Worm (Caenorhabditis elegans) whole organism, young adult: ENCODE results near the gene W09G12.8.

Source experiments
- B0336.3 ChIP-seq: fragments of 200-800 bp; sonication (Bioruptor generic); IDR thresholded peaks from 2 replicates; pipeline ENCODE4 v1.3.6; 2022; ENCODE audit warnings: missing genetic modification characterization, missing compliant biosample characterization
- D2030.7 ChIP-seq: fragments of 200-800 bp; sonication (Bioruptor generic); IDR thresholded peaks from 2 replicates; pipeline ENCODE4 v1.3.6; 2022; ENCODE audit warnings: missing genetic modification reagents, missing genetic modification characterization, missing compliant biosample characterization
- F39B2.1 ChIP-seq: fragments of 200-800 bp; sonication (Bioruptor generic); IDR thresholded peaks from 2 replicates; pipeline ENCODE4 v1.3.6; 2022; ENCODE audit warnings: missing genetic modification reagents, missing genetic modification characterization, missing compliant biosample characterization
- F49E8.2 ChIP-seq: sonication (generic microtip); optimal IDR thresholded peaks from 3 replicates; lab custom pipeline; 2017; ENCODE audit warnings: missing genetic modification characterization, mild to moderate bottlenecking, missing compliant biosample characterization, antibody characterized with exemption, moderate library complexity; ENCODE audit not compliant: insufficient read depth
- Y53F4B.3 ChIP-seq: fragments of 200-800 bp; sonication (Bioruptor generic); IDR thresholded peaks from 2 replicates; pipeline ENCODE4 v1.3.6; 2022; ENCODE audit warnings: missing genetic modification reagents, missing genetic modification characterization, missing compliant biosample characterization
- Y53G8AR.9 ChIP-seq: fragments of 200-800 bp; sonication (Bioruptor generic); conservative IDR thresholded peaks from 2 replicates; pipeline ENCODE4 v1.3.6; 2022; ENCODE audit warnings: missing genetic modification reagents, missing genetic modification characterization, missing compliant biosample characterization
- Y67H2A.10 ChIP-seq: fragments of 200-800 bp; sonication (Bioruptor generic); conservative IDR thresholded peaks from 2 replicates; pipeline ENCODE4 v1.3.6; 2022; ENCODE audit warnings: missing genetic modification reagents, missing genetic modification characterization, missing compliant biosample characterization
- Y79H2A.3 ChIP-seq: fragments of 200-800 bp; sonication (Bioruptor generic); conservative IDR thresholded peaks from 2 replicates; pipeline ENCODE4 v1.3.6; 2022; ENCODE audit warnings: missing genetic modification reagents, missing genetic modification characterization, missing compliant biosample characterization
- Y95B8A.8 ChIP-seq: fragments of 200-800 bp; sonication (Bioruptor generic); IDR thresholded peaks from 2 replicates; pipeline ENCODE4 v1.3.6; 2022; ENCODE audit warnings: missing genetic modification reagents, missing genetic modification characterization, missing compliant biosample characterization
- ama-1 ChIP-seq, 3 experiments: fragments of 150-350 bp in 1 of 3; sonication (generic microtip) in 2 of 3; optimal IDR thresholded peaks; 2 replicates each; lab custom pipeline; 2014 to 2018; ENCODE audit warnings: missing biosample characterization in 2 of 3, missing genetic modification characterization in 2 of 3, missing genetic modification reagents in 2 of 3
- bed-1 ChIP-seq: fragments of 200-800 bp; sonication (Bioruptor generic); IDR thresholded peaks from 2 replicates; pipeline ENCODE4 v1.3.6; 2022; ENCODE audit warnings: missing genetic modification reagents, missing genetic modification characterization, missing compliant biosample characterization
- bed-2 ChIP-seq: fragments of 200-800 bp; sonication (Bioruptor generic); IDR thresholded peaks from 2 replicates; pipeline ENCODE4 v1.3.6; 2022; ENCODE audit warnings: missing genetic modification reagents, missing genetic modification characterization, missing compliant biosample characterization
- ceh-27 ChIP-seq: fragments of 200-800 bp; sonication (Bioruptor generic); optimal IDR thresholded peaks from 2 replicates; lab custom pipeline; 2018; ENCODE audit warnings: mild to moderate bottlenecking, missing genetic modification characterization, moderate library complexity, missing compliant biosample characterization
- chd-7 ChIP-seq: sonication (generic microtip); optimal IDR thresholded peaks from 2 replicates; lab custom pipeline; 2016; ENCODE audit warnings: mild to moderate bottlenecking, missing genetic modification characterization, moderate library complexity, missing compliant biosample characterization
- egl-18 ChIP-seq: fragments of 200-800 bp; sonication (Bioruptor generic); IDR thresholded peaks from 2 replicates; pipeline ENCODE4 v1.3.6; 2022; ENCODE audit warnings: missing genetic modification reagents, missing genetic modification characterization, missing compliant biosample characterization
- egl-44 ChIP-seq: fragments of 200-800 bp; sonication (Bioruptor generic); IDR thresholded peaks from 2 replicates; pipeline ENCODE4 v1.3.6; 2022; ENCODE audit warnings: missing genetic modification reagents, missing genetic modification characterization, missing compliant biosample characterization
- fkh-3 ChIP-seq: sonication (generic microtip); optimal IDR thresholded peaks from 2 replicates; lab custom pipeline; 2016; ENCODE audit warnings: mild to moderate bottlenecking, missing genetic modification characterization, missing compliant biosample characterization
- him-1 ChIP-seq: sonication (generic microtip); optimal IDR thresholded peaks from 2 replicates; lab custom pipeline; 2016; ENCODE audit warnings: missing genotype, missing genetic modification reagents, missing genetic modification characterization, missing compliant biosample characterization
- hlh-26 ChIP-seq: fragments of 200-800 bp; sonication (Bioruptor generic); conservative IDR thresholded peaks from 2 replicates; pipeline ENCODE4 v1.3.6; 2022; ENCODE audit warnings: missing genetic modification reagents, missing genetic modification characterization, missing compliant biosample characterization
- hmg-1.2 ChIP-seq: fragments of 200-800 bp; sonication (Bioruptor generic); IDR thresholded peaks from 2 replicates; pipeline ENCODE4 v1.3.6; 2022; ENCODE audit warnings: missing genetic modification reagents, missing genetic modification characterization, missing compliant biosample characterization
- hmg-20 ChIP-seq: fragments of 200-800 bp; sonication (Bioruptor generic); IDR thresholded peaks from 2 replicates; pipeline ENCODE4 v1.3.6; 2022; ENCODE audit warnings: missing genetic modification reagents, missing genetic modification characterization, missing compliant biosample characterization
- lag-1 ChIP-seq: fragments of 200-800 bp; sonication (Bioruptor generic); IDR thresholded peaks from 2 replicates; pipeline ENCODE4 v1.3.6; 2022; ENCODE audit warnings: missing genetic modification reagents, missing genetic modification characterization, missing compliant biosample characterization
- let-607 ChIP-seq, 2 experiments: fragments of 200-800 bp in 1 of 2; sonication (Bioruptor generic) in 1 of 2; sonication (generic microtip) in 1 of 2; optimal IDR thresholded peaks; 2 replicates each; lab custom pipeline; 2016 to 2018; ENCODE audit warnings: mild to moderate bottlenecking in 2 of 2, missing compliant biosample characterization in 2 of 2, missing genetic modification characterization in 2 of 2, moderate library complexity in 2 of 2, missing genotype in 1 of 2
- lin-35 ChIP-seq, 3 experiments: fragments of 150-350 bp in 2 of 3; sonication (generic microtip) in 1 of 3; optimal IDR thresholded peaks; 2 replicates each; lab custom pipeline; 2014 to 2018; ENCODE audit warnings: missing biosample characterization in 3 of 3, missing genetic modification characterization in 3 of 3, missing genetic modification reagents in 3 of 3
- madf-10 ChIP-seq: sonication (generic microtip); optimal IDR thresholded peaks from 2 replicates; lab custom pipeline; 2016; ENCODE audit warnings: mild to moderate bottlenecking, missing genetic modification characterization, missing compliant biosample characterization
- madf-8 ChIP-seq: fragments of 200-800 bp; sonication (Bioruptor generic); conservative IDR thresholded peaks from 2 replicates; pipeline ENCODE4 v1.3.6; 2022; ENCODE audit warnings: missing genetic modification reagents, missing genetic modification characterization, missing compliant biosample characterization
- mes-4 ChIP-seq: sonication (generic microtip); optimal IDR thresholded peaks from 2 replicates; lab custom pipeline; 2016; ENCODE audit warnings: missing genotype, missing genetic modification characterization, missing compliant biosample characterization
- mxl-1 ChIP-seq: sonication (generic microtip); optimal IDR thresholded peaks from 2 replicates; lab custom pipeline; 2016; ENCODE audit warnings: missing genetic modification characterization, missing compliant biosample characterization
- nhr-120 ChIP-seq: fragments of 200-800 bp; sonication (Bioruptor generic); IDR thresholded peaks from 2 replicates; pipeline ENCODE4 v1.3.6; 2022; ENCODE audit warnings: missing genetic modification characterization, missing compliant biosample characterization
- repo-1 ChIP-seq: sonication (generic microtip); optimal IDR thresholded peaks from 2 replicates; lab custom pipeline; 2017; ENCODE audit warnings: mild to moderate bottlenecking, missing genetic modification characterization, missing compliant biosample characterization
- tbp1 ChIP-seq: fragments of 200-800 bp; sonication (Bioruptor generic); optimal IDR thresholded peaks from 2 replicates; lab custom pipeline; 2018; ENCODE audit warnings: mild to moderate bottlenecking, missing genetic modification characterization, missing compliant biosample characterization
- tbx-9 ChIP-seq: sonication (generic microtip); optimal IDR thresholded peaks from 2 replicates; lab custom pipeline; 2016; ENCODE audit warnings: borderline replicate concordance, missing genetic modification characterization, inconsistent platforms, missing compliant biosample characterization
- unc-62 ChIP-seq: fragments of 150-350 bp; optimal IDR thresholded peaks from 2 replicates; lab custom pipeline; 2014; ENCODE audit warnings: missing biosample characterization, missing genetic modification reagents, missing genetic modification characterization
- zfh-2 ChIP-seq: fragments of 200-800 bp; sonication (Bioruptor generic); conservative IDR thresholded peaks from 2 replicates; pipeline ENCODE4 v1.3.6; 2022; ENCODE audit warnings: missing genetic modification reagents, missing genetic modification characterization, missing compliant biosample characterization
- ztf-18 ChIP-seq: sonication (generic microtip); optimal IDR thresholded peaks from 2 replicates; lab custom pipeline; 2016; ENCODE audit warnings: missing genotype, mild to moderate bottlenecking, missing genetic modification characterization, missing compliant biosample characterization
- ztf-22 ChIP-seq: fragments of 200-800 bp; sonication (Bioruptor generic); optimal IDR thresholded peaks from 2 replicates; lab custom pipeline; 2018; ENCODE audit warnings: mild to moderate bottlenecking, missing genetic modification characterization, moderate library complexity, missing compliant biosample characterization
- ztf-28 ChIP-seq: fragments of 200-800 bp; sonication (Bioruptor generic); IDR thresholded peaks from 2 replicates; pipeline ENCODE4 v1.3.6; 2022; ENCODE audit warnings: missing genetic modification reagents, missing genetic modification characterization, missing compliant biosample characterization
- ztf-3 ChIP-seq: fragments of 200-800 bp; sonication (Bioruptor generic); optimal IDR thresholded peaks from 2 replicates; lab custom pipeline; 2018; ENCODE audit warnings: mild to moderate bottlenecking, missing genetic modification characterization, missing compliant biosample characterization
- ztf-6 ChIP-seq: fragments of 200-800 bp; sonication (Bioruptor generic); IDR thresholded peaks from 2 replicates; pipeline ENCODE4 v1.3.6; 2022; ENCODE audit warnings: missing genetic modification reagents, missing genetic modification characterization, missing compliant biosample characterization

Gene W09G12.8

DNA sequence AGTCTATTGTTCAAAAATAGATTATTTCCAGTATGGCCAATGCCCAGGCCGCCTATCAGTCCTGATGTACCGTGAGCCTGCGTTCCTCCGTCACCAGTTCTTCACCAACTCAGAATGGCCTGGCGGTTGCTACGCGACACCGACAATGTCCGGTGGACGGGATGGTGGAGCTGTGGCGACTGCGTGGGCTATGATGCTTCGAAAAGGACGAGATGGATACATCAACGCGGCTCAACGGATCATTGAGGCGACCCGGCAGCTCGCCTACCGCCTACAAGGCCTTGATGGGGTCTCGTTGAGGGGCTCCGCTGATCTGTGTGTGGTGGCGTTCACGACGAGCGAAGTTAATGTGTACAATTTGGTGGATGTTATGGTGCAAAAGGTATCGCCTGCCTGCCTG, 26.5 kb upstream of the W09G12.8 start:
- TF ChIP-seq madf-10 (tag; lab: Kevin White, UChicago): no peak
- TF ChIP-seq zfh-2: peak; percentile 60; the same call in 1 of the 2 replicates
- no peak for TF ChIP-seq F49E8.2 (tag; lab: Kevin White, UChicago)
- no peak for TF ChIP-seq egl-18 (GFP tag; lab: Robert Waterston, UW)
- TF ChIP-seq ztf-3 (GFP tag; lab: Kevin White, UChicago): no peak
- TF ChIP-seq tbp1 (GFP tag; lab: Kevin White, UChicago): no peak
- TF ChIP-seq ama-1 (optimal IDR thresholded peaks at IDR 0.05; lab: Kevin White, UChicago): no peak
- no peak for TF ChIP-seq ama-1 (GFP tag; optimal IDR thresholded peaks at IDR 0.05; lab: Kevin White, UChicago)
- no peak for TF ChIP-seq hmg-1.2 (GFP tag; lab: Robert Waterston, UW)
- 0 out of 2 replicates have a peak, but pooled peaks have one; percentile 13 for TF ChIP-seq egl-44
- no peak for TF ChIP-seq repo-1 (tag; lab: Kevin White, UChicago)
- TF ChIP-seq Y53F4B.3: no peak
- no peak for TF ChIP-seq mxl-1 (tag; lab: Kevin White, UChicago)
- no peak for TF ChIP-seq chd-7 (tag; lab: Kevin White, UChicago)
- TF ChIP-seq ztf-6: no peak
- TF ChIP-seq bed-2 (GFP tag; lab: Robert Waterston, UW): no peak
- TF ChIP-seq him-1 (tag; lab: Kevin White, UChicago): no peak
- TF ChIP-seq Y67H2A.10: no peak
- TF ChIP-seq, all 124 proteins: peak for 2

- TF ChIP-seq ztf-18: no peak
- no peak for TF ChIP-seq Y53G8AR.9
- no peak for TF ChIP-seq ztf-28
- TF ChIP-seq mes-4: no peak
- TF ChIP-seq F39B2.1 (GFP tag; lab: Robert Waterston, UW): no peak
- TF ChIP-seq D2030.7 (GFP tag; lab: Robert Waterston, UW): no peak
- TF ChIP-seq unc-62 (GFP tag; lab: Kevin White, UChicago): no peak
- TF ChIP-seq madf-8 (GFP tag; lab: Robert Waterston, UW): no peak
- no peak for TF ChIP-seq lin-35 (GFP tag; optimal IDR thresholded peaks at IDR 0.05; lab: Kevin White, UChicago)
- TF ChIP-seq Y79H2A.3: no peak
- TF ChIP-seq B0336.3 (GFP tag; lab: Robert Waterston, UW): no peak
- no peak for TF ChIP-seq fkh-3 (tag; lab: Kevin White, UChicago)
- no peak for TF ChIP-seq hlh-26
Observed at ce11 chrIV:1204870-1205269, 21.1 kb upstream of the W09G12.8 start, which contains the start of gene dsl-2. Gene dsl-2 (minus strand): TSS chrIV:1204970.

- TF ChIP-seq ceh-27 (GFP tag; lab: Kevin White, UChicago) (no peak), nhr-120 (GFP tag; lab: Robert Waterston, UW) (no peak), Y95B8A.8 (GFP tag; lab: Robert Waterston, UW) (no peak), F49E8.2 (tag; lab: Kevin White, UChicago) (no peak)
Observed at ce11 chrIV:1207980-1208379, 18.0 kb upstream of the W09G12.8 start, which contains the start of gene dsl-1. Gene dsl-1 (minus strand): TSS chrIV:1208080.

ce11 chrIV:1209320-1209719, 16.7 kb upstream of the W09G12.8 start:
- no peak for TF ChIP-seq ztf-22 (GFP tag; lab: Kevin White, UChicago)
- no peak for TF ChIP-seq tbx-9 (tag; lab: Kevin White, UChicago)
- no peak for TF ChIP-seq hmg-20 (GFP tag; lab: Robert Waterston, UW)
- TF ChIP-seq let-607 (tag; optimal IDR thresholded peaks at IDR 0.05; lab: Kevin White, UChicago): no peak
- no peak for TF ChIP-seq lag-1 (GFP tag; lab: Robert Waterston, UW)
- no peak for TF ChIP-seq bed-1 (GFP tag; lab: Robert Waterston, UW)
